Fruit fly (Drosophila melanogaster) ovary, adult (tissue): Measurements from ENCODE around the gene CG14543.

Experiments
- CG17801 ChIP-seq: fragments of 200-800 bp; optimal IDR thresholded peaks from 2 replicates; lab custom pipeline; 2019; ENCODE audit warnings: missing biosample characterization, mild to moderate bottlenecking, missing genetic modification characterization, moderate library complexity; ENCODE audit not compliant: partially characterized antibody

The CG14543 gene

DNA sequence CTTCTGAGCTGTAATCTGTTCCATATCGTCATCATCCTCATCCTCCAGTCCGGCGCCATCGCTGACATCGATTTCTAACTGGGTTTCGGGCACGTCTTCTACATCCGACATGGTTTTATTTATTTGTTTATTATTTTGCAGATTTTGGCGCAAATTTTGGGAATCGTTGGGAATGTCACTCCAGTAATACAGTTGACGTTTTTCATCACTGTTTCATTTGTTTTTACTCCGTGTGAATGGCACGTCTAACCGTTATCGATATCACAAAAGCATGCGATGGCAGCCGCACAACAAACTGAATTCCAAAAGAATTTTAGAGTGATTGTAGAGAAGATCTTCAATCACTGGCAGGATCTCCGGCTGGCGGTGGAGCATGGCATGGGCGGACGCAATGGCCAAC is at the start of gene CG14543, which contains the start of gene Sld5:
CG14543 (plus strand) TSS at position 250 of the 400 bp plus-strand sequence.
Sld5 (minus strand) TSS at position 167 of the 400 bp plus-strand sequence.
- peak; percentile 8 for TF ChIP-seq CG17801

DNA sequence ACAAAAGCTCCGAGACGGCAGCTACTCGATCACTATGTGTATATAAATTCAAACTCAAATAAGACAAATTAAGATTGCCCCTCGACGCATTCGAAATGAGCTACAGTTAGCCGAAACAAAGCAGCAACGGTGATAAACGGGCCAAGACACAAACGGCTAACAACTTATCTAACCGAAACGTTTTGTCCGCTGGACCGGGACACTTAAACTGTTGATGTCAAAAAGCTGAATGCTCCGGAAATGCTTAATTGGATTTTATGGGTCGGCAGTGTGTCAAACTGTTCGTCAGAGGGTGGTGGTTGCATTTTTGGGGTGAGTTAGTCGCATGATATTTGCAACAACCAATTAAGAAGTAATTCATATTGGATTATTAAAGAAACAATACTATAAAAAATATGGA is 49.1 kb upstream of the CG14543 start:
- TF ChIP-seq CG17801: no peak

dm6 chr3R:26007964-26008868 is 48.2 kb upstream of the CG14543 start:
- TF ChIP-seq CG17801: peak; percentile 76

DNA sequence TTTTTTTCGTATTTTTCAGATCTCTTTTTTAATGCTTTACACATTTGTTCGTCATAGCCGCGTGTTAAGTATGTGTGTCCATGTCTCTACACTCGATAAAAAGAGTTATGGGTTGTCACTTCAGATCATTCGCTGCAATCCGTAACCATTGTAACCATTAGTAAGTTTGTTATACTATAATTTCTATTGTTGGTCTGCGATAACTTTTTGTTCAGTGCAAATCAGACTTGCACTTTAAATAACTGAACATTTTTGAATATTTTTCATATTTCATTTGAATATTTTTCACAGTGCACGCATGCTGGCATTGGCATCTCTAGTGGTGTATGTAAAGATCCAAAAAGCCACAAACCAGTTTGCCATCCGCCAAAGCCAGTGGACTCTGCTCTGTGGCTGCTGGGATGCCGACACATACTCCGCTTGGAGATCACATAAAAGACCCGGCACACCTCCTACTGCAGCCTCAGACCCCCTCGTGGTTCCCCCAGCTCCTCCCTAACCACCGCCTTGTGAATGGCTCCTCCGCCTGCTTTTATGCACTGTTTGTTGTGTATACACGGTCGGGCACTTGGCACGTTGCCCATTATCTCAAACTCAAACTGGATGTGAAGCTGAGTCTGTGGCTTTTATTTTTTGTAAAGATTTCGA is 47.4 kb upstream of the CG14543 start:
- TF ChIP-seq CG17801: no peak

- no peak for TF ChIP-seq CG17801
Measured at dm6 chr3R:26009766-26010414, 46.5 kb upstream of the CG14543 start.

dm6 chr3R:26010628-26011027 is 45.8 kb upstream of the CG14543 start:
- no peak for TF ChIP-seq CG17801

DNA sequence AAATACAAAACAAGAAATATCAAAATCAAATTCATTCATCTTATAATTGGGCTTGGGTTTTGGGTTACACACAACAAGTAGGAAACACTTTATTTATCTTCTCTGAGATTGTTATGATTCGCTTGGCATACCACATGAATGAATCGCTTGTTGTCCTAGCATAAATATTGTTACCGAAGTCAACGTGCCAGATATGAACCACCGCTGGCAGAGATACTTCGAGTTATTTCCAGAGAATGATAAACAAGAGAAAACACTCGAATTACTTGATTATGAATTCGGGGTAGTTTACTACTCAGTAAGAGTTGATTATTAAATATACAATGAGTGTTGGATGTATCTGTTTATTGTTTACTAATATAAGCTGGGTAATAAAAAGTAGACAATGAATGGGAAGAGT is 44.9 kb upstream of the CG14543 start:
- TF ChIP-seq CG17801: no peak

- TF ChIP-seq CG17801: no peak
Measured at dm6 chr3R:26012288-26012687, 44.1 kb upstream of the CG14543 start.

DNA sequence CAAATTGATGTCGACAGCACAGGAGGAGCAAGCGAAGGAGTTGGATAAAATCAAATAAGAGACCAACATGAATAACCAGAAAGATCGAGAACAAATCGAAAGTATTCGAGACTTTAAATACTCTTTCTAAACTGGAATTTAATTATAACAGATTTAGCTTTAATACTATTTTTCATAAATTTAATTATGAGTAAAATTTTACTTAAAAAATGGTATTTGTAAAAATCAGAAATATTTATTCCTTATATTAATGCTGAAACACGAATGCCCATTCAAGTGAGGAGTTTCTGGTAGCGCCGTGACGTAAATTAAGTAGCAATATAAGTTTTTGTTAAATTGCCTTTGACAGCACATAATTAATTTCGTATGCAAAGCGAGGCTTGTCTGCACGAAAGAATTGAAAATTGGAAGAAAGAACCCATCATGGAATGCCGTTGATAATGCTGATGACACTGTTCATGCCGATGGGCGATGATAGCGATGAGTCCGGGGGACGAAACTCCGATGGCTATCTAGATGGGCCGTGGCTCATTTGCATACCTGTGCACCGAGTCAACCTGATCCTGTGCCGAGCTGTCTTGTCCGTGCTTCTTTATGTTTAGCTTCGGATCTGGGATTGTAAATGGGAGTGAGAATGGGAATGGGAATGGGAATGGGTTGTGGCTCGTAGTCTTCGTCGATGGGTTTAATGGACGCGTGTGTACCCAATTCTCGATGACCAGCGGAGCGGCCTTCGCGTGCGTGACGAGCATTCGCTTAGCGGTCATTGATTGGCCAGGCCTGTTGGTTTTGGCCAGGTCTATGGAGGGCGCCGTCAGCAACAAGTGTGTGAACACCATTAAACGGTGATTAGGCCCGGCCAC is 43.4 kb upstream of the CG14543 start:
- no peak for TF ChIP-seq CG17801

- TF ChIP-seq CG17801: no peak
Measured at dm6 chr3R:26013664-26013948, 42.8 kb upstream of the CG14543 start.

DNA sequence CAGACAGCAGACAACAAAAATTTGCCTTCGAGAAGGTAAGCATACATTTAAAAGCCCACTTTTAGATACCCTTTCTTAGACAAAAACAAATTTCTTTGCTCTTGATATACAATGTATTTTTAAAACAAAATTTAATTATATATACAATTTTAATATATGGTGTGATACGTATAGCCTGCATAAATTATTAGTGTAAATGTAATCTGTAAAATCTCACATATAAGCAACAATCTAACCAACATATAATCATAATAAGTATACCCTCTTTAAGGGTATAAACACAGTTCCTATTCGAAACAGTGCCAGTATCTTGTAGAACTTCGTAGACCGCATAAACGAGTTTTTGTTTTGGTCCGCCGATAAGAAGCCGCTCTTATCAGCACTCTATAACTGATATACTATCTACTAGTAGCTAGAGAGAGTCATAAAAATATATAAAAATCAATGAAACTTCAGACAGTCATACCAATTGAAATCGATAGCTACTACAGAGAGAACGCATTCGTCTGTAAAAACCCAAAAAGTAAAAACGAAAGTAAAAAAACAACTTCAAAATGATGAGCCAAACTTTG is 42.1 kb upstream of the CG14543 start, which contains the start of gene Kaz-m1:
Kaz-m1 (plus strand) TSS at position 460 of the 572 bp plus-strand sequence.
- no peak for TF ChIP-seq CG17801

dm6 chr3R:26017294-26017770 is 39.1 kb upstream of the CG14543 start:
- TF ChIP-seq CG17801: no peak

DNA sequence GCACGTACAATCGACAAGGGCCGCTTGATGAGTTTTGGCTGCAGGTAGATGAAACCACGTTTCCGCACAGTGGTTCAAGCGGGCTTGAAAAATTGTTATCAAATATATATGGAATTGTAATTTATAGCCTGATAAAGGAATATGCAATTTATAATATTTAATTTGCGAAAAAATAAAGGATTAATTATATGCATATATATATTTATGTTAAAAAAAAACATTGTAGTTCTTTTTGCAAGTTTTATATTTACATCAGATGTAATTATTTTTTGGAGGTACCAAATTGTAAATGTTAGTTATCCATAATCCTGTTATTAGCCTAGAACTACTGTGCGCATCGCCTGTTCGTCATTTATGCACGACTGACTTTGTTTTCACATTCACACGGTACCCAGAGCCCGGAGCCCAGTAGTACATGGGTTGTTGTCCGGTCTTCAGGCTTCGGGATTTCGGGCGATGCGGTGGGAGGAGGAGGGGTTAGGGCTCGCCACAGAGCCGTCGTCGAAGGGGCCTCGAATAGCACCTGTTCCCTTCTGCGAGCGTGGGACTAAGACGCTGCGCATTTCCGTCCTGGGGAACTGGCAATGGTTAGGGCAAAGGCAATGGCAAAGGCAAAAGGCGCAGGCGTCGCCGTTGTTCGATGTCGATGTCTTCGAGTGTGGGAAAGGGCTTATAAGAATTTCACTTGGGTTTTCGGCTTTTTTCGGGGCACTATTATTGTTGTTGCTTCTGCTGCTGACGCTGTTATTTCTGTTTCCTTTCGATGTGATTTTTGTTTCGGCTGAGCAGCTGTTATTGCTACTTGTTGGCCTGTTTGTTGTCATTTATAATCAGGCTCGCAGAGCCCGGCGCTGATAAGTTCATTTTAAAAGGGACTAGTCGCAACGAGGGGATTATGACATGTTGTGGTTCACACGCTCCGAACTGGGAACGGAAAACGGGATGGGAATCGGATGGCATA is 38.4 kb upstream of the CG14543 start:
- no peak for TF ChIP-seq CG17801

dm6 chr3R:26019232-26019631 is 37.2 kb upstream of the CG14543 start:
- no peak for TF ChIP-seq CG17801
